Worm (Caenorhabditis elegans) whole organism, mixed stage, embryonic: ENCODE data around the gene Y43B11AR.1.

Experiments used
- lin-13 ChIP-seq: fragments of 150-350 bp; optimal IDR thresholded peaks from 2 replicates; lab custom pipeline; 2014; ENCODE audit warnings: missing biosample characterization, missing genetic modification characterization
- mab-5 ChIP-seq: fragments of 150-350 bp; optimal IDR thresholded peaks from 2 replicates; lab custom pipeline; 2014; ENCODE audit warnings: missing biosample characterization, missing genetic modification characterization
- nhr-12 ChIP-seq: fragments of 150-350 bp; optimal IDR thresholded peaks from 2 replicates; lab custom pipeline; 2014; ENCODE audit warnings: missing biosample characterization, missing genetic modification characterization
- sptf-1 ChIP-seq: sonication (generic microtip); optimal IDR thresholded peaks from 2 replicates; lab custom pipeline; 2017; ENCODE audit warnings: mild to moderate bottlenecking, missing genetic modification characterization, moderate library complexity, missing compliant biosample characterization

DNA sequence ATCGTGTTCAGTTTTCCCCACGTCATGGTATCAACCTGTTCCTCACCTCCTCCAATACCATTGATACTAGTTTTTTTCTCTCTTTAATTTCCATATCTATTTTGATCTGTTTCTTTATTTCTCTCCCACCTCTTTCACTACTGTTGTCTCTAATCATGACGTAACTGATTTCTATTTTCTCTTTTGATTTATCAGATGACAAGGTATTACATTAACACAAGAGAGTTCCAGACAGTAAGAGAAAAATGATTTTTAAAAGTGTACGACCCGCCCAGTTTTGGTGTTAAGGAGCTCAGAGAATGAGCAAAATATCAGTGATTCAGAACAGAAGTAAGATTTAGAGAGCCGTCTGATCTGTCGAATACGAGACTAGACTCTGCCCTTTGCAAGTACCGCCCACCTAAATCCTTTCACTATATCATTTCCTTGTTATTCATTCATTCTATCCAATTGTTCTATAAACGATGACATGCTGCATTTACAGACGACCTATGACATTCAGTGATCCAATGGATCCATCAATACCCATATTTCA, 31.6 kb upstream of the Y43B11AR.1 start, which contains the start of gene nhr-105:
- TF ChIP-seq sptf-1 (no peak), nhr-12 (tag; lab: Kevin White, UChicago) (no peak), lin-13 (tag; lab: Kevin White, UChicago) (no peak), mab-5 (tag; lab: Kevin White, UChicago) (no peak)
